Fruit fly (Drosophila melanogaster): Measurements from ENCODE around the gene CG5347.

Gene CG5347

dm6 chrX:14825922-14826617, 49.5 kb downstream of the CG5347 start, which contains the start of gene rut:
Gene rut, minus strand, starts transcription at chrX:14826073.
- TF ChIP-seq CG33017 (tag; optimal IDR thresholded peaks at IDR 0.05) (no peak), kay (GFP tag; ENCODE audit: borderline replicate concordance) (no peak), cnc (optimal IDR thresholded peaks at IDR 0.05) (no peak), CG1620 (GFP tag; optimal IDR thresholded peaks at IDR 0.05) (peak; percentile 42), cic (GFP tag; optimal IDR thresholded peaks at IDR 0.05) (peak; percentile 24), bab1 (GFP tag; optimal IDR thresholded peaks at IDR 0.05) (no peak), tj (GFP tag; optimal IDR thresholded peaks at IDR 0.05) (peak; percentile 39), pad (GFP tag; optimal IDR thresholded peaks at IDR 0.05) (peak; percentile 16), CG12768 (GFP tag; optimal IDR thresholded peaks at IDR 0.05) (no peak), ovo (GFP tag; optimal IDR thresholded peaks at IDR 0.05) (peak; percentile 0), Clk (GFP tag; optimal IDR thresholded peaks at IDR 0.05) (no peak), CG7101 (tag; optimal IDR thresholded peaks at IDR 0.05) (no peak), Hr96 (GFP tag; optimal IDR thresholded peaks at IDR 0.05) (no peak)
